Worm (Caenorhabditis elegans) whole organism, mixed stage, embryonic: Measurements from ENCODE around the gene ptp-4A2.

ENCODE experiments used
- ces-1 ChIP-seq: fragments of 150-350 bp; optimal IDR thresholded peaks from 2 replicates; lab custom pipeline; 2014; ENCODE audit warnings: missing biosample characterization, missing genetic modification reagents, missing genetic modification characterization
- elt-3 ChIP-seq: fragments of 150-350 bp; optimal IDR thresholded peaks from 2 replicates; lab custom pipeline; 2014; ENCODE audit warnings: missing biosample characterization, missing genetic modification characterization
- ham-2 ChIP-seq: fragments of 200-800 bp; sonication (Bioruptor generic); optimal IDR thresholded peaks from 2 replicates; lab custom pipeline; 2018; ENCODE audit warnings: mild to moderate bottlenecking, missing genetic modification characterization, missing compliant biosample characterization
- lin-13 ChIP-seq: fragments of 150-350 bp; optimal IDR thresholded peaks from 2 replicates; lab custom pipeline; 2014; ENCODE audit warnings: missing biosample characterization, missing genetic modification characterization
- lsy-2 ChIP-seq: fragments of 150-350 bp; optimal IDR thresholded peaks from 2 replicates; lab custom pipeline; 2014; ENCODE audit warnings: missing biosample characterization, missing genetic modification characterization
- mab-5 ChIP-seq: fragments of 150-350 bp; optimal IDR thresholded peaks from 2 replicates; lab custom pipeline; 2014; ENCODE audit warnings: missing biosample characterization, missing genetic modification characterization
- nhr-12 ChIP-seq: fragments of 150-350 bp; optimal IDR thresholded peaks from 2 replicates; lab custom pipeline; 2014; ENCODE audit warnings: missing biosample characterization, missing genetic modification characterization
- nhr-28 ChIP-seq: fragments of 150-350 bp; optimal IDR thresholded peaks from 2 replicates; lab custom pipeline; 2014; ENCODE audit warnings: missing biosample characterization, missing genetic modification characterization
- pha-4 ChIP-seq: fragments of 150-350 bp; optimal IDR thresholded peaks from 2 replicates; lab custom pipeline; 2018; ENCODE audit warnings: missing biosample characterization, missing genetic modification reagents, missing genetic modification characterization
- snpc-4 ChIP-seq: fragments of 150-350 bp; optimal IDR thresholded peaks from 2 replicates; lab custom pipeline; 2014; ENCODE audit warnings: missing biosample characterization, missing genetic modification characterization
- unc-39 ChIP-seq: fragments of 150-350 bp; optimal IDR thresholded peaks from 2 replicates; lab custom pipeline; 2014; ENCODE audit warnings: missing biosample characterization, missing genetic modification characterization
- unc-62 ChIP-seq: fragments of 150-350 bp; optimal IDR thresholded peaks from 2 replicates; lab custom pipeline; 2014; ENCODE audit warnings: missing biosample characterization, missing genetic modification reagents, missing genetic modification characterization
- ztf-11 ChIP-seq: fragments of 150-350 bp; optimal IDR thresholded peaks from 2 replicates; lab custom pipeline; 2014; ENCODE audit warnings: missing biosample characterization, missing genetic modification characterization

DNA sequence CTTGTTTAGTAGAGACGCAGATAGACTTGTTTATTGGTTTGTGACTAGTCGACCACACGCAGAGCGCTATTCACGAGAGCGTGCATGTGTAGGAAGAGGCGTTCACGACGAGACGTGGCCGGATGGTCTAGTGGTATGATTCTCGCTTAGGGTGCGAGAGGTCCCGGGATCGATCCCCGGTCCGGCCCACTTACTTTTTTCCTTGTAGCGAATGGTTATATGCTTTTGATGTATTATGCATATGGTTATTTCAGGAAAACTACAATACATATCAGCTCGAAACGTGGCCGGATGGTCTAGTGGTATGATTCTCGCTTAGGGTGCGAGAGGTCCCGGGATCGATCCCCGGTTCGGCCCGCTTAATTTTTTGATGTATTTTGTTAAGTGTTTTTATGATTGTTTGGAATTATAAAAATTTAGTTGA is 26.9 kb upstream of the ptp-4A2 start:
- TF ChIP-seq unc-39 (tag; lab: Kevin White, UChicago): peak; percentile 53
- peak; percentile 56 for TF ChIP-seq unc-62 (GFP tag; lab: Kevin White, UChicago)
- TF ChIP-seq nhr-28: peak; percentile 9
- TF ChIP-seq ztf-11 (tag; lab: Kevin White, UChicago): peak; percentile 66
- TF ChIP-seq lsy-2 (tag; lab: Kevin White, UChicago): no peak
- TF ChIP-seq lin-13 (tag; lab: Kevin White, UChicago): peak; percentile 82
- no peak for TF ChIP-seq nhr-12
- no peak for TF ChIP-seq elt-3
- TF ChIP-seq snpc-4 (tag; lab: Kevin White, UChicago): no peak
- TF ChIP-seq ham-2 (GFP tag; lab: Kevin White, UChicago): peak; percentile 83
- peak; percentile 81 for TF ChIP-seq pha-4 (tag; lab: Kevin White, UChicago)
- no peak for TF ChIP-seq mab-5 (tag; lab: Kevin White, UChicago)
- TF ChIP-seq ces-1 (GFP tag; lab: Kevin White, UChicago): peak; percentile 46
